Worm (Caenorhabditis elegans): ENCODE measurements around the gene Y38H6C.8.
A peak's percentile ranks its signal among the peaks of the same experiment; 100 is the strongest.

Gene Y38H6C.8

DNA sequence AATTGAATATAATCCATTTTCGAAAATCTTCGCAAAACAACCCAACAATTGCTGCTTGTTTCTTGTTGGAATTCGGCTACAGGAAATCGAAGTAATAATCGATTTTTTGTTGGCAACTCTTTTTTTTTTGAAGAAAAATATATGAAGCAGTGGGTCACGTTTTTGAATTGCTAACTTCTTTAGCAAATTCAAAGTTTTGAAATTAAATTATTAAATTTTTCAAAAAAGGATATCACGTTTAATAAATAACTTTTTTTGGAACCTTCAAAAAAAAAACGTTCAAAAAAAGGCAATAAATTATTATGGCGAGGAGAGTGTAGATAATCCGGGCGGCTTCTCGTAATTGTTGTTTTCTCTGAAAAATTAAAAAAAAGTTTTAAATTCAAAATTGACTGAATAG, 22.4 kb downstream of the Y38H6C.8 start, which contains the start of gene Y38H6C.15:
Gene Y38H6C.15 (minus strand): TSS at position 101 of the 400 bp plus-strand sequence.
- no peak for TF ChIP-seq rcor-1 (GFP tag; IDR thresholded peaks at IDR 0.05)
- TF ChIP-seq hmg-1.2 (GFP tag; IDR thresholded peaks at IDR 0.05): no peak
- TF ChIP-seq dpff-1 (tag; optimal IDR thresholded peaks at IDR 0.05): no peak
- TF ChIP-seq B0035.1 (tag; optimal IDR thresholded peaks at IDR 0.05): no peak
- no peak for TF ChIP-seq snpc-1.3 (tag; optimal IDR thresholded peaks at IDR 0.05; ENCODE audit: insufficient read depth)
- no peak for TF ChIP-seq F52B5.7 (tag; optimal IDR thresholded peaks at IDR 0.05)
- TF ChIP-seq hlh-12 (tag; optimal IDR thresholded peaks at IDR 0.05): no peak
- TF ChIP-seq mes-4 (tag; optimal IDR thresholded peaks at IDR 0.05): no peak
- no peak for TF ChIP-seq nhr-80 (tag; optimal IDR thresholded peaks at IDR 0.05)
- no peak for TF ChIP-seq aptf-2 (GFP tag; conservative IDR thresholded peaks at IDR 0.05)
- no peak for TF ChIP-seq lsy-27 (tag; optimal IDR thresholded peaks at IDR 0.05; ENCODE audit: borderline replicate concordance, insufficient read depth)
- TF ChIP-seq efl-1 (GFP tag; optimal IDR thresholded peaks at IDR 0.05): no peak
- TF ChIP-seq him-1 (tag; optimal IDR thresholded peaks at IDR 0.05): no peak
- TF ChIP-seq nhr-90 (tag; optimal IDR thresholded peaks at IDR 0.05): no peak
- no peak for TF ChIP-seq lin-35 (GFP tag; optimal IDR thresholded peaks at IDR 0.05)
- TF ChIP-seq dpl-1 (GFP tag; optimal IDR thresholded peaks at IDR 0.05): no peak

DNA sequence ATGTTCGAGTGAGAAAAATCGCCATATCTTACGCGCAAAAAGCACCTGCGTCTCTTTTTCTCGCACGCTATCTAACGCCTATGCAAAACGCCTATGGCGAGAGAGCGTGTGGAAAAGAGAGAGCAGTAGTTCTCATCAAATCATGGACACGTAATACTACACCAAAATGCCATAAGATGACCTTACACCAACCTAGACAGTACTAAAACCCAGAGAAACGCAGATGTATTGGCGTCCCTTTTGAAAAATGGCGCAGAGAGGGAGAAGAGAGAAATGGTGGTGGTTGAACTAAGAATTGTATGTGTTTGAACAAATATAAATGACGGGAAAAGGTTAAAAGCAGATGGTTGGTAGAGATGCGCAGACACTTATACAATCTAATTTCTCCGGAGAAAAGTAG, 25.3 kb downstream of the Y38H6C.8 start, which contains the start of gene Y38H6C.16:
Gene Y38H6C.16 (minus strand): TSS at position 293 of the 400 bp plus-strand sequence.
- peak; percentile 85 for TF ChIP-seq hmg-1.2 (GFP tag; IDR thresholded peaks at IDR 0.05)
- TF ChIP-seq snpc-1.3 (tag; optimal IDR thresholded peaks at IDR 0.05; ENCODE audit: insufficient read depth): no peak

DNA sequence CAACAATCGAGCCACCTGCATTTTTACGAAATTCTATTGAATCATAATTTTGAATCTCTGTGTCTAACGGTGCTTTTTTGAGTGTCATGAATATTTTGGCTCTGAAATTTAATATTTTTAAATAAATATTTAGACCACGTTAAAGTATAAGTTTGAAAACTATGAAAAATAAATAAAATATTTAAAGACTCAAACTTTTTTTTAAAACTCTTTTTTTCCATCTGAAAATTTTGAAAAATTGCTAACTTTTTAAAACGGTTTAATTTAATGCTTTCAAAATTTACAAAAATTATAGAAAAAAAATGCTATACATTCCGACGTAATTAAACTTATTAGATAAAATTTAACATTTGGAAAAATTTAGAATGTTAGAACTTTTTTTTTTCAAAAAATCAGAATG, 30.3 kb downstream of the Y38H6C.8 start, which contains the start of gene slc-36.3:
Gene slc-36.3 (minus strand): TSS at position 101 of the 400 bp plus-strand sequence.
- TF ChIP-seq ama-1 (optimal IDR thresholded peaks at IDR 0.05): no peak
- TF ChIP-seq ama-1 (GFP tag; optimal IDR thresholded peaks at IDR 0.05): no peak

- no peak for TF ChIP-seq dpff-1 (tag; optimal IDR thresholded peaks at IDR 0.05)
- TF ChIP-seq hmg-1.2 (GFP tag; IDR thresholded peaks at IDR 0.05): peak; percentile 72
These were observed 30.8 kb downstream of the Y38H6C.8 start for ce11 chrV:20544610-20545009.

DNA sequence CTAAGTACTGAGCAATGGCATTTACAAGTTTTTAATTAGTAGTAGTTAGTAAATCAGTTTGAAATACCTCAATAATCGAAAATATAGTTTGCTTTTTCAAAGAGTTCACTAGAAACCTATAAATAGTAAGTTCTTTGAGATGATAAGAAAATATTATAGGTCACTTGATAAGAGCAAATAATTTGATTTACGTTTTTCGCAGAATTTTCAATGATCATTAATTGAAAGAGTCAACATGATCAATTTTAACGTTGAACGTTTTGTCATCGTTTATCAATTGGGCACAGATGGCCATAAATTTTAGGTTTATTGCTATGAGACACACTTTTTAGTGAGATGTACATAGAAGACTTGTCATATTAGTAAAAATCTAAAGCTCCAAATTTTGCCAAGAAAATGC, 32.0 kb downstream of the Y38H6C.8 start:
- TF ChIP-seq dpl-1 (GFP tag; optimal IDR thresholded peaks at IDR 0.05): no peak
- no peak for TF ChIP-seq Y79H2A.3 (GFP tag; conservative IDR thresholded peaks at IDR 0.05)
- no peak for TF ChIP-seq aptf-2 (GFP tag; conservative IDR thresholded peaks at IDR 0.05)
- no peak for TF ChIP-seq sea-2 (GFP tag; IDR thresholded peaks at IDR 0.05)

DNA sequence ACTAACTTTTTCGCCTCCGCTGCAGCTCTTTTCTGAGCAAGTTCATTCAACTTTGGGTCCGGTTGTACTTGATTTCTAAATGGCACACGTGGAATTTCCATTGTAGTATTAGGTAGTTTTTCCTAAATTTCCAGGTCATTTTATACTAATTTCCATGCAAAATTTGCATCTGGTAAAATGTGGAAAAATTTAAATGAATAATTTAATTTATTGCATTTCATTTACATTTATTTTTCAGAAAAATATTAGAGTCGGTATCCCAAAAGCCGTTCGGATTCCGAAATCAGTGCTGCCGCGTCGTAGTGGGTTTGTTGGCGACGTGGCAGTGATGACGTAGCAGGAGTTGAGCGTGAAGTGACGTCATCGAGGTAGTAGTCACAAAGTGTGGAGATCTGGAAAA, 33.3 kb downstream of the Y38H6C.8 start, which contains the start of gene Y38H6C.18:
Gene Y38H6C.18 (minus strand): TSS at position 101 of the 400 bp plus-strand sequence.
- TF ChIP-seq F55B11.4 (tag; optimal IDR thresholded peaks at IDR 0.05; ENCODE audit: borderline replicate concordance, insufficient read depth): no peak
- no peak for TF ChIP-seq K12H6.12 (tag; optimal IDR thresholded peaks at IDR 0.05)
- no peak for TF ChIP-seq lir-1 (GFP tag; conservative IDR thresholded peaks at IDR 0.05)
- no peak for TF ChIP-seq attf-3 (GFP tag; conservative IDR thresholded peaks at IDR 0.05)
- no peak for TF ChIP-seq nfya-2 (GFP tag; IDR thresholded peaks at IDR 0.05)
- TF ChIP-seq lin-54 (GFP tag; optimal IDR thresholded peaks at IDR 0.05): no peak
- TF ChIP-seq ama-1 (optimal IDR thresholded peaks at IDR 0.05): no peak
- TF ChIP-seq ama-1 (GFP tag; optimal IDR thresholded peaks at IDR 0.05): no peak
- TF ChIP-seq ztf-22 (GFP tag; optimal IDR thresholded peaks at IDR 0.05): no peak
- no peak for TF ChIP-seq ceh-100 (GFP tag; IDR thresholded peaks at IDR 0.05)
- TF ChIP-seq attf-6 (GFP tag; IDR thresholded peaks at IDR 0.05): no peak
- no peak for TF ChIP-seq nfyb-1 (GFP tag; IDR thresholded peaks at IDR 0.05)
- no peak for TF ChIP-seq snpc-4 (GFP tag; optimal IDR thresholded peaks at IDR 0.05)
- no peak for TF ChIP-seq snpc-4 (tag; optimal IDR thresholded peaks at IDR 0.05)
- TF ChIP-seq F52B5.7 (tag; optimal IDR thresholded peaks at IDR 0.05): no peak
- no peak for TF ChIP-seq Y95B8A.8 (GFP tag; IDR thresholded peaks at IDR 0.05)
- TF ChIP-seq repo-1 (tag; optimal IDR thresholded peaks at IDR 0.05): no peak

Data from whole organism, young adult.